Worm (Caenorhabditis elegans) whole organism, L4 larva: ENCODE results near the gene cyp-35A3.

Source experiments
- F37D6.2 ChIP-seq: sonication (generic microtip); optimal IDR thresholded peaks from 2 replicates; lab custom pipeline; 2016; ENCODE audit warnings: mild to moderate bottlenecking, missing genetic modification characterization, missing compliant biosample characterization
- T20F7.1 ChIP-seq: fragments of 200-800 bp; sonication (Bioruptor generic); optimal IDR thresholded peaks from 2 replicates; lab custom pipeline; 2018; ENCODE audit warnings: mild to moderate bottlenecking, missing genetic modification characterization, missing compliant biosample characterization
- Y75B8A.6 ChIP-seq: fragments of 200-800 bp; sonication (Bioruptor generic); IDR thresholded peaks from 2 replicates; pipeline ENCODE4 v1.3.6; 2022; ENCODE audit warnings: missing genetic modification reagents, missing genetic modification characterization, missing compliant biosample characterization
- ZK546.5 ChIP-seq, 2 experiments: sonication (generic microtip); optimal IDR thresholded peaks; 2 replicates each; lab custom pipeline; 2017; ENCODE audit warnings: missing biosample characterization in 2 of 2, missing genetic modification characterization in 2 of 2
- attf-4 ChIP-seq: sonication (generic microtip); optimal IDR thresholded peaks from 3 replicates; lab custom pipeline; 2017; ENCODE audit warnings: missing biosample characterization, missing genetic modification characterization
- ceh-32 ChIP-seq: sonication (generic microtip); optimal IDR thresholded peaks from 2 replicates; lab custom pipeline; 2016; ENCODE audit warnings: mild to moderate bottlenecking, missing genetic modification characterization, missing compliant biosample characterization; ENCODE audit not compliant: poor library complexity
- ceh-44 ChIP-seq: fragments of 200-800 bp; sonication (Bioruptor generic); IDR thresholded peaks from 2 replicates; pipeline ENCODE4 v1.3.6; 2022; ENCODE audit warnings: missing genetic modification reagents, missing genetic modification characterization, missing compliant biosample characterization
- ceh-62 ChIP-seq: sonication (generic microtip); optimal IDR thresholded peaks from 2 replicates; lab custom pipeline; 2017; ENCODE audit warnings: missing biosample characterization, missing genetic modification characterization
- ctbp-1 ChIP-seq: fragments of 200-800 bp; sonication (Bioruptor generic); IDR thresholded peaks from 2 replicates; pipeline ENCODE4 v1.3.6; 2022; ENCODE audit warnings: missing genetic modification reagents, missing genetic modification characterization, missing compliant biosample characterization
- daf-16 ChIP-seq, 3 experiments: sonication (generic microtip); optimal IDR thresholded peaks; 2 replicates each; lab custom pipeline; 2016 to 2017; ENCODE audit warnings: missing genetic modification characterization in 3 of 3, missing genetic modification reagents in 3 of 3, mild to moderate bottlenecking in 2 of 3, missing compliant biosample characterization in 2 of 3, missing biosample characterization in 1 of 3, moderate library complexity in 1 of 3
- daf-19 ChIP-seq: fragments of 200-800 bp; sonication (Bioruptor generic); conservative IDR thresholded peaks from 2 replicates; pipeline ENCODE4 v1.3.6; 2022; ENCODE audit warnings: missing genetic modification characterization, missing compliant biosample characterization
- dmd-6 ChIP-seq: fragments of 200-800 bp; sonication (Bioruptor generic); IDR thresholded peaks from 2 replicates; pipeline ENCODE4 v1.3.6; 2022; ENCODE audit warnings: missing genetic modification reagents, missing genetic modification characterization, missing compliant biosample characterization
- dmd-8 ChIP-seq: fragments of 200-800 bp; sonication (Bioruptor generic); IDR thresholded peaks from 2 replicates; pipeline ENCODE4 v1.3.6; 2022; ENCODE audit warnings: missing genetic modification characterization, missing compliant biosample characterization
- dpl-1 ChIP-seq: fragments of 150-350 bp; optimal IDR thresholded peaks from 2 replicates; lab custom pipeline; 2014; ENCODE audit warnings: missing biosample characterization, missing genetic modification reagents, missing genetic modification characterization
- dve-1 ChIP-seq: sonication (generic microtip); optimal IDR thresholded peaks from 2 replicates; lab custom pipeline; 2017; ENCODE audit warnings: antibody characterized with exemption, mild to moderate bottlenecking, missing genetic modification characterization, missing compliant biosample characterization; ENCODE audit not compliant: insufficient read depth
- fkh-10 ChIP-seq: fragments of 150-350 bp; optimal IDR thresholded peaks from 2 replicates; lab custom pipeline; 2014; ENCODE audit warnings: missing biosample characterization, missing genetic modification reagents, missing genetic modification characterization
- gei-8 ChIP-seq: fragments of 200-800 bp; sonication (Bioruptor generic); optimal IDR thresholded peaks from 2 replicates; lab custom pipeline; 2018; ENCODE audit warnings: mild to moderate bottlenecking, missing genetic modification characterization, missing compliant biosample characterization
- hmg-1.1 ChIP-seq: fragments of 200-800 bp; sonication (Bioruptor generic); IDR thresholded peaks from 2 replicates; pipeline ENCODE4 v1.3.6; 2022; ENCODE audit warnings: missing genetic modification reagents, missing genetic modification characterization, missing compliant biosample characterization
- lin-13 ChIP-seq: fragments of 150-350 bp; optimal IDR thresholded peaks from 2 replicates; lab custom pipeline; 2014; ENCODE audit warnings: missing biosample characterization, missing genetic modification reagents, missing genetic modification characterization
- lin-29 ChIP-seq: fragments of 200-800 bp; sonication (Bioruptor generic); IDR thresholded peaks from 2 replicates; pipeline ENCODE4 v1.3.6; 2022; ENCODE audit warnings: missing genetic modification reagents, missing genetic modification characterization, missing compliant biosample characterization
- lin-39 ChIP-seq: fragments of 150-350 bp; optimal IDR thresholded peaks from 2 replicates; lab custom pipeline; 2014; ENCODE audit warnings: missing biosample characterization, missing genetic modification reagents, missing genetic modification characterization
- madf-9 ChIP-seq: fragments of 200-800 bp; sonication (Bioruptor generic); conservative IDR thresholded peaks from 2 replicates; pipeline ENCODE4 v1.3.6; 2022; ENCODE audit warnings: missing genetic modification reagents, missing genetic modification characterization, missing compliant biosample characterization
- mxl-2 ChIP-seq: fragments of 200-800 bp; sonication (Bioruptor generic); conservative IDR thresholded peaks from 2 replicates; pipeline ENCODE4 v1.3.6; 2022; ENCODE audit warnings: missing genetic modification reagents, missing genetic modification characterization, missing compliant biosample characterization
- mxl-3 ChIP-seq: fragments of 200-800 bp; sonication (Bioruptor generic); optimal IDR thresholded peaks from 2 replicates; lab custom pipeline; 2018; ENCODE audit warnings: mild to moderate bottlenecking, missing genetic modification characterization, missing compliant biosample characterization
- nhr-11 ChIP-seq: fragments of 150-350 bp; optimal IDR thresholded peaks from 2 replicates; lab custom pipeline; 2014; ENCODE audit warnings: missing biosample characterization, missing genetic modification characterization
- nhr-28 ChIP-seq: fragments of 150-350 bp; optimal IDR thresholded peaks from 2 replicates; lab custom pipeline; 2014; ENCODE audit warnings: missing biosample characterization, missing genetic modification characterization
- nhr-48 ChIP-seq: sonication (generic microtip); optimal IDR thresholded peaks from 2 replicates; lab custom pipeline; 2016; ENCODE audit warnings: mild to moderate bottlenecking, missing genetic modification characterization, missing compliant biosample characterization
- nhr-76 ChIP-seq: fragments of 150-350 bp; optimal IDR thresholded peaks from 2 replicates; lab custom pipeline; 2014; ENCODE audit warnings: missing biosample characterization, missing genetic modification characterization
- pqm-1 ChIP-seq: sonication (generic microtip); optimal IDR thresholded peaks from 2 replicates; lab custom pipeline; 2017; ENCODE audit warnings: missing biosample characterization, missing genetic modification characterization
- sdz-12 ChIP-seq: fragments of 200-800 bp; sonication (Bioruptor generic); optimal IDR thresholded peaks from 2 replicates; lab custom pipeline; 2018; ENCODE audit warnings: mild to moderate bottlenecking, missing genetic modification characterization, missing compliant biosample characterization
- set-16 ChIP-seq: fragments of 200-800 bp; sonication (Bioruptor generic); IDR thresholded peaks from 2 replicates; pipeline ENCODE4 v1.3.6; 2022; ENCODE audit warnings: missing genetic modification reagents, missing genetic modification characterization, missing compliant biosample characterization
- spr-1 ChIP-seq: sonication (generic microtip); optimal IDR thresholded peaks from 2 replicates; lab custom pipeline; 2016; ENCODE audit warnings: mild to moderate bottlenecking, missing genetic modification characterization, missing compliant biosample characterization
- spr-3 ChIP-seq: fragments of 200-800 bp; sonication (Bioruptor generic); optimal IDR thresholded peaks from 2 replicates; lab custom pipeline; 2018; ENCODE audit warnings: mild to moderate bottlenecking, missing genetic modification characterization, missing compliant biosample characterization
- unc-62 ChIP-seq, 3 experiments: fragments of 150-350 bp in 1 of 3; sonication (generic microtip); optimal IDR thresholded peaks in 2 of 3; peaks in 1 of 3; 1 replicate in 1 of 3; 2 replicates in 2 of 3; lab custom pipeline; 2014 to 2017; ENCODE audit warnings: missing biosample characterization in 3 of 3, missing genetic modification characterization in 3 of 3, missing genetic modification reagents in 3 of 3, missing genotype in 1 of 3
- zip-2 ChIP-seq: fragments of 150-350 bp; optimal IDR thresholded peaks from 2 replicates; lab custom pipeline; 2014; ENCODE audit warnings: missing biosample characterization, missing genetic modification characterization
- ztf-7 ChIP-seq: fragments of 150-350 bp; optimal IDR thresholded peaks from 2 replicates; lab custom pipeline; 2014; ENCODE audit warnings: missing biosample characterization, missing genetic modification characterization

cyp-35A3 gene

ce11 chrV:4038110-4038509 lies 15.7 kb downstream of the cyp-35A3 start, which contains the start of gene C49G7.12:
Gene C49G7.12 (plus strand): TSS chrV:4038410.
- TF ChIP-seq ceh-62 (tag; lab: Kevin White, UChicago) (no peak), madf-9 (no peak), nhr-76 (tag; lab: Kevin White, UChicago) (no peak), ceh-44 (GFP tag; lab: Robert Waterston, UW) (no peak), lin-29 (no peak), sdz-12 (GFP tag; lab: Kevin White, UChicago) (no peak), hmg-1.1 (GFP tag; lab: Robert Waterston, UW) (no peak), Y75B8A.6 (GFP tag; lab: Robert Waterston, UW) (no peak), set-16 (no peak), dmd-8 (GFP tag; lab: Robert Waterston, UW) (no peak), ZK546.5 (tag; optimal IDR thresholded peaks at IDR 0.05; lab: Kevin White, UChicago) (no peak), ctbp-1 (no peak), spr-3 (no peak), mxl-3 (GFP tag; lab: Kevin White, UChicago) (no peak), mxl-2 (no peak)

DNA sequence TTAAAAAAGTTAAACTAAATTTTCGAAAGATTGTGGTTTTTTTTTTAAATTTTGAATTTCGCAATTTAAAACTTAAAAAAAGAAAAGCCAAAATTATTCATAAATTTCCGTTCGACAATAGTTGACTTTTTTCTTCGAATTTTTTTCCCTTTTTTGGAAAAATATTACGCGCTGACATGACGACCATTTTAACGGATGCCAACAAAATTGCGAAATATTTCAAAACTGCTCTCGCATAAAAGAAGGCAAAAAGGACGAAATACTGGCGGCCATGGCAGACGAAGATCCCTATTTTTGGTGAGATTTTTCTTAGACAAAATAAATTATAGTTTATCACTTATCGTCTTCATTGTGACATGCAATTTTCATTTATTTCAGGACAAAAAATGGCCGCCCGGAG lies 16.1 kb downstream of the cyp-35A3 start:
- TF ChIP-seq ceh-32 (tag; lab: Kevin White, UChicago) = no peak
- peak; percentile 63 for TF ChIP-seq zip-2 (tag; lab: Kevin White, UChicago)
- TF ChIP-seq nhr-48 (tag; lab: Kevin White, UChicago) = no peak
- TF ChIP-seq lin-39 (tag; lab: Kevin White, UChicago) = no peak

DNA sequence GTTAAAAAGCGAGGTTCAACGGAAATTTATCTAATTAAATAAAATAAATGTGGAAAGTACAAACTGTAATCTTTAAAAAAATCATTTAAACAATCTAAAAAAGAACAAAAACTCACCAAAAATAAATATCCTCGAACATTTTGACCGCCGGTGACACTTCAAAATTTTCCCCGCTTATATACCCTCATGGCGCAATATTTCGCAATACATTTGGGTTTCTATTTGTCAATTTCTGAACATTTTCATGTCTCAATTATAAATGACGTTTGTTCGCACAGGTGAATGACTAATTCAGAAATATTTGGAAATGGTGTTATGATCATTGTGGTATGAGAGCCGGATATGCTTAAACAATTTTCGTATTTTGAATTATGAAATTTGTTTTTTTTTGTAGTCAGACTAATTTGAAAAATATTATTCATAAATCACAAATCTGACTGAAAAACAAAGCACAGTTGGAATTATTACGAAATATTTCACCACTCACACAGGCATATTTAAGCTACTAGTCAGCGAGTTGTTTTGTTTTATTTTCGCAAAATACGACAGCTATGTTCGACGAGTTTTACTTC lies 19.5 kb downstream of the cyp-35A3 start, which contains the start of the genes C49G7.10 and irg-2:
Gene C49G7.10, minus strand, starts transcription at position 169 of the 572 bp plus-strand sequence.
Gene irg-2, plus strand, starts transcription at position 329 of the 572 bp plus-strand sequence.
- no peak for TF ChIP-seq ZK546.5 (tag; optimal IDR thresholded peaks at IDR 0.05; lab: Kevin White, UChicago)
- TF ChIP-seq pqm-1 = peak; percentile 12
- TF ChIP-seq unc-62 (GFP tag; optimal IDR thresholded peaks at IDR 0.05 in 1 of 2; lab: Kevin White, UChicago) = peak in 1 of 2 experiments; percentile 14
- TF ChIP-seq unc-62 (tag; optimal IDR thresholded peaks at IDR 0.05; lab: Kevin White, UChicago) = no peak
- peak; percentile 59 for TF ChIP-seq dve-1 (tag; lab: Kevin White, UChicago)
- peak; percentile 31 for TF ChIP-seq T20F7.1
- no peak for TF ChIP-seq ceh-32 (tag; lab: Kevin White, UChicago)
- no peak for TF ChIP-seq F37D6.2 (tag; lab: Kevin White, UChicago)
- TF ChIP-seq spr-1 = no peak
- peak; percentile 46 for TF ChIP-seq nhr-11 (tag; lab: Kevin White, UChicago)
- no peak for TF ChIP-seq gei-8 (GFP tag; lab: Kevin White, UChicago)
- peak; percentile 7 for TF ChIP-seq dpl-1
- peak; percentile 100 for TF ChIP-seq zip-2 (tag; lab: Kevin White, UChicago)
- peak; percentile 18 for TF ChIP-seq nhr-28
- TF ChIP-seq dmd-6 (GFP tag; lab: Robert Waterston, UW) = peak; percentile 62
- TF ChIP-seq ztf-7 (tag; lab: Kevin White, UChicago) = peak; percentile 98

DNA sequence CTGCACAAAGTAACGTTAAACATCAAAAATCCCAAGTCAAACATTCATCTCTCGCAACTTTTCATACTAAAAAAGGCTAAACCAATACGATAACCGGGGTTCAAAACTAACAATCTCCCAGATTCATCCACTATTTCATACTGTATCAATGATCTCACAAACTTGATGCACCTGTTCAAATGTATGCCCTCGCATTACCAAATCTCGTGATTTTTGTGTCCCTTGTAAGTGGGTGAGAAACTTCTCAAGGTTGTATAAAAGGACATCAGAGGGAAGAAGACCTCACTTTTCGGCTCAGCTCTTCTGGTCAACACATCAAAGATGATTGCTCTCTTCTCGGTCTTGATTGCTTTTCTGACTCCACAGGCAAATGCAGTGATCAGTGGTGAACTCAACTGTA lies 21.2 kb downstream of the cyp-35A3 start, which contains the start of gene phat-3:
Gene phat-3, plus strand, starts transcription at position 301 of the 400 bp plus-strand sequence.
- no peak for TF ChIP-seq daf-16 (GFP tag; optimal IDR thresholded peaks at IDR 0.05; lab: Kevin White, UChicago)
- no peak for TF ChIP-seq daf-16 (tag; optimal IDR thresholded peaks at IDR 0.05; lab: Kevin White, UChicago)
- no peak for TF ChIP-seq lin-39 (tag; lab: Kevin White, UChicago)
- TF ChIP-seq dpl-1 = no peak
- TF ChIP-seq Y75B8A.6 (GFP tag; lab: Robert Waterston, UW) = no peak
- TF ChIP-seq ceh-32 (tag; lab: Kevin White, UChicago) = no peak
- no peak for TF ChIP-seq lin-13
- TF ChIP-seq F37D6.2 (tag; lab: Kevin White, UChicago) = no peak
- no peak for TF ChIP-seq daf-19 (GFP tag; lab: Robert Waterston, UW)
- no peak for TF ChIP-seq fkh-10 (GFP tag; lab: Kevin White, UChicago)
- TF ChIP-seq mxl-3 (GFP tag; lab: Kevin White, UChicago) = no peak
- no peak for TF ChIP-seq attf-4 (tag; lab: Kevin White, UChicago)
